Fruit fly (Drosophila melanogaster): Measurements from ENCODE around the gene CG43231.

dm6 chr2L:17715564-17716240, 11.2 kb downstream of the CG43231 start:
- TF ChIP-seq Hr38 (GFP tag; optimal IDR thresholded peaks at IDR 0.05), result no peak
- no peak for TF ChIP-seq net (GFP tag; optimal IDR thresholded peaks at IDR 0.05)
- no peak for TF ChIP-seq Hr39 (GFP tag; optimal IDR thresholded peaks at IDR 0.05)
